Fruit fly (Drosophila melanogaster): ENCODE measurements around the gene Sry-beta.

Gene Sry-beta

dm6 chr3R:30012602-30013489 is 26.7 kb upstream of the Sry-beta start (continued):
- peak; percentile 35 for TF ChIP-seq Fer3 (tag; optimal IDR thresholded peaks at IDR 0.05)
- TF ChIP-seq CG7556 (GFP tag; optimal IDR thresholded peaks at IDR 0.05) = no peak
- TF ChIP-seq sug (tag; optimal IDR thresholded peaks at IDR 0.05) = peak; percentile 25
- TF ChIP-seq Ada2b (GFP tag; IDR thresholded peaks at IDR 0.05) = 0 out of 2 replicates have a peak, but pooled peaks have one; percentile 25

- peak; percentile 40 for TF ChIP-seq Ets65A (GFP tag)
- no peak for TF ChIP-seq CG8359 (GFP tag; optimal IDR thresholded peaks at IDR 0.05; ENCODE audit: borderline replicate concordance)
- no peak for TF ChIP-seq sqz (GFP tag; optimal IDR thresholded peaks at IDR 0.05)
- peak in 1 of 2 experiments; percentile 67 for TF ChIP-seq bsh (GFP tag; optimal IDR thresholded peaks at IDR 0.05)
- TF ChIP-seq tna (GFP tag; IDR thresholded peaks at IDR 0.05; ENCODE audit: partially characterized antibody) = no peak
- no peak for TF ChIP-seq CG3163 (GFP tag; optimal IDR thresholded peaks at IDR 0.05)
- no peak for TF ChIP-seq HLH4C (GFP tag; IDR thresholded peaks at IDR 0.05; ENCODE audit: partially characterized antibody)
- TF ChIP-seq nom (GFP tag; optimal IDR thresholded peaks at IDR 0.05) = peak; percentile 98
- no peak for TF ChIP-seq CG2678 (tag; optimal IDR thresholded peaks at IDR 0.05)
- TF ChIP-seq YL-1 (GFP tag; optimal IDR thresholded peaks at IDR 0.05) = no peak
- peak; percentile 66 for TF ChIP-seq Drgx (GFP tag; IDR thresholded peaks at IDR 0.05)
- TF ChIP-seq sens (GFP tag) = peak; percentile 33
- no peak for TF ChIP-seq Nf-YA (GFP tag; IDR thresholded peaks at IDR 0.05)
- TF ChIP-seq ac (GFP tag; optimal IDR thresholded peaks at IDR 0.05) = no peak
Measured at dm6 chr3R:30013909-30014308, 25.6 kb upstream of the Sry-beta start.

dm6 chr3R:30014480-30014879 is 25.0 kb upstream of the Sry-beta start:
- no peak for TF ChIP-seq kah (GFP tag; optimal IDR thresholded peaks at IDR 0.05)
- no peak for TF ChIP-seq yki (optimal IDR thresholded peaks at IDR 0.05)
- TF ChIP-seq CG8944 (GFP tag; optimal IDR thresholded peaks at IDR 0.05) = no peak
- no peak for TF ChIP-seq sima (GFP tag; optimal IDR thresholded peaks at IDR 0.05)
- no peak for TF ChIP-seq ara (GFP tag; IDR thresholded peaks at IDR 0.05)
- TF ChIP-seq kay (GFP tag; optimal IDR thresholded peaks at IDR 0.05) = no peak
- TF ChIP-seq Pdp1 (GFP tag; optimal IDR thresholded peaks at IDR 0.05) = peak in 1 of 2 experiments; percentile 91
- TF ChIP-seq pros (GFP tag; optimal IDR thresholded peaks at IDR 0.05) = no peak
- TF ChIP-seq bowl (GFP tag; IDR thresholded peaks at IDR 0.05) = no peak
- TF ChIP-seq Neu2 (GFP tag; optimal IDR thresholded peaks at IDR 0.05; ENCODE audit: borderline replicate concordance) = no peak
- no peak for TF ChIP-seq CG15011 (GFP tag; optimal IDR thresholded peaks at IDR 0.05)
- no peak for TF ChIP-seq ERR (GFP tag; optimal IDR thresholded peaks at IDR 0.05)
- no peak for TF ChIP-seq ash1 (GFP tag; optimal IDR thresholded peaks at IDR 0.05)
- no peak for TF ChIP-seq CG2116 (GFP tag; optimal IDR thresholded peaks at IDR 0.05)
- no peak for TF ChIP-seq CG10654 (GFP tag; optimal IDR thresholded peaks at IDR 0.05)
- peak; percentile 31 for TF ChIP-seq sug (tag; optimal IDR thresholded peaks at IDR 0.05)
- no peak for TF ChIP-seq fu2 (GFP tag; optimal IDR thresholded peaks at IDR 0.05)
- TF ChIP-seq row (GFP tag; IDR thresholded peaks at IDR 0.05) = no peak
- TF ChIP-seq CG15601 (tag; optimal IDR thresholded peaks at IDR 0.05) = no peak
- TF ChIP-seq CG11695 (GFP tag; IDR thresholded peaks at IDR 0.05) = no peak
- no peak for TF ChIP-seq pb (GFP tag; optimal IDR thresholded peaks at IDR 0.05)
- TF ChIP-seq CG6791 (GFP tag; IDR thresholded peaks at IDR 0.05; ENCODE audit: partially characterized antibody) = 0 out of 3 replicates have a peak, but pooled peaks have one; percentile 8
- TF ChIP-seq phol (tag; optimal IDR thresholded peaks at IDR 0.05) = no peak
- no peak for TF ChIP-seq CG1647 (GFP tag; optimal IDR thresholded peaks at IDR 0.05)
- TF ChIP-seq dan (GFP tag; IDR thresholded peaks at IDR 0.05) = no peak
- TF ChIP-seq trem (tag; optimal IDR thresholded peaks at IDR 0.05) = no peak
- peak; percentile 21; the same call in 1 of the 3 replicates for TF ChIP-seq ci (GFP tag; IDR thresholded peaks at IDR 0.05)
- no peak for TF ChIP-seq Xbp1 (GFP tag; optimal IDR thresholded peaks at IDR 0.05)
- TF ChIP-seq CG10274 (GFP tag; optimal IDR thresholded peaks at IDR 0.05) = no peak
- no peak for TF ChIP-seq btn (GFP tag; optimal IDR thresholded peaks at IDR 0.05)

All from whole organism, embryonic.